Fruit fly (Drosophila melanogaster) whole organism, embryonic: ENCODE data around the gene CG43230.

ENCODE experiments used
- Aef1 ChIP-seq: fragments of 200-800 bp; sonication (Bioruptor generic); IDR thresholded peaks from 3 replicates; pipeline ENCODE4 v1.3.6; 2022; ENCODE audit warnings: missing biosample characterization, missing genetic modification characterization
- B-H1 ChIP-seq: fragments of 200-800 bp; sonication (Bioruptor generic); IDR thresholded peaks from 3 replicates; pipeline ENCODE4 v1.3.6; 2022; ENCODE audit warnings: missing biosample characterization, missing genetic modification characterization
- Bteb2 ChIP-seq: fragments of 200-800 bp; sonication (Bioruptor generic); optimal IDR thresholded peaks from 2 replicates; lab custom pipeline; 2016; ENCODE audit warnings: missing biosample characterization, missing genetic modification characterization
- CG10147 ChIP-seq: fragments of 200-800 bp; sonication (Bioruptor generic); optimal IDR thresholded peaks from 2 replicates; lab custom pipeline; 2019; ENCODE audit warnings: missing biosample characterization, mild to moderate bottlenecking, missing genetic modification characterization, moderate library complexity
- CG10462 ChIP-seq: fragments of 200-800 bp; sonication (Bioruptor generic); optimal IDR thresholded peaks from 2 replicates; lab custom pipeline; 2016; ENCODE audit warnings: missing biosample characterization, missing genetic modification characterization
- CG10565 ChIP-seq: fragments of 200-800 bp; sonication (Bioruptor generic); optimal IDR thresholded peaks from 3 replicates; lab custom pipeline; 2016; ENCODE audit warnings: missing biosample characterization, mild to moderate bottlenecking, missing genetic modification characterization
- CG13424 ChIP-seq: fragments of 200-800 bp; sonication (Bioruptor generic); optimal IDR thresholded peaks from 2 replicates; lab custom pipeline; 2019; ENCODE audit warnings: missing biosample characterization, mild to moderate bottlenecking, missing genetic modification characterization, moderate library complexity
- CG14441 ChIP-seq: fragments of 200-800 bp; sonication (Bioruptor generic); IDR thresholded peaks from 2 replicates; pipeline ENCODE4 v1.3.6; 2022; ENCODE audit warnings: missing biosample characterization, missing genetic modification characterization
- CG15269 ChIP-seq: fragments of 200-800 bp; sonication (Bioruptor generic); optimal IDR thresholded peaks from 2 replicates; lab custom pipeline; 2018; ENCODE audit warnings: missing biosample characterization, mild to moderate bottlenecking, missing genetic modification characterization, moderate library complexity
- CG18599 ChIP-seq: fragments of 200-800 bp; sonication (Bioruptor generic); optimal IDR thresholded peaks from 3 replicates; lab custom pipeline; 2017; ENCODE audit warnings: missing biosample characterization, missing genetic modification characterization, mild to moderate bottlenecking, moderate library complexity, missing genetic modification reagents
- CG2120 ChIP-seq: fragments of 200-800 bp; sonication (Bioruptor generic); optimal IDR thresholded peaks from 3 replicates; lab custom pipeline; 2016; ENCODE audit warnings: missing biosample characterization, missing genetic modification characterization
- CG2202 ChIP-seq: fragments of 200-800 bp; sonication (Bioruptor generic); optimal IDR thresholded peaks from 2 replicates; lab custom pipeline; 2018; ENCODE audit warnings: missing biosample characterization, mild to moderate bottlenecking, missing genetic modification characterization
- CG30431 ChIP-seq: fragments of 200-800 bp; sonication (Bioruptor generic); optimal IDR thresholded peaks from 2 replicates; lab custom pipeline; 2017; ENCODE audit warnings: missing biosample characterization, missing genetic modification characterization
- CG32772 ChIP-seq: fragments of 200-800 bp; sonication (Bioruptor generic); IDR thresholded peaks from 2 replicates; pipeline ENCODE4 v1.3.6; 2022; ENCODE audit warnings: missing biosample characterization, missing genetic modification characterization
- CG33557 ChIP-seq: fragments of 200-800 bp; sonication (Bioruptor generic); optimal IDR thresholded peaks from 2 replicates; lab custom pipeline; 2019; ENCODE audit warnings: missing biosample characterization, mild to moderate bottlenecking, missing genetic modification characterization, moderate library complexity
- CG3995 ChIP-seq: fragments of 200-800 bp; sonication (Bioruptor generic); optimal IDR thresholded peaks from 3 replicates; lab custom pipeline; 2016; ENCODE audit warnings: missing biosample characterization, missing genetic modification characterization
- CG4282 ChIP-seq: fragments of 200-800 bp; sonication (Bioruptor generic); optimal IDR thresholded peaks from 2 replicates; lab custom pipeline; 2016; ENCODE audit warnings: missing biosample characterization, missing genetic modification characterization
- CG5953 ChIP-seq: fragments of 200-800 bp; sonication (Bioruptor generic); IDR thresholded peaks from 2 replicates; pipeline ENCODE4 v1.3.6; 2022; ENCODE audit warnings: missing biosample characterization, missing genetic modification characterization
- CG9437 ChIP-seq: fragments of 200-800 bp; sonication (Bioruptor generic); optimal IDR thresholded peaks from 2 replicates; lab custom pipeline; 2018; ENCODE audit warnings: missing biosample characterization, mild to moderate bottlenecking, missing genetic modification characterization
- CG9797 ChIP-seq: fragments of 200-800 bp; sonication (Bioruptor generic); optimal IDR thresholded peaks from 3 replicates; lab custom pipeline; 2018; ENCODE audit warnings: missing biosample characterization, mild to moderate bottlenecking, missing genetic modification characterization
- CTCF ChIP-seq: fragments of 200-800 bp; sonication (Bioruptor generic); optimal IDR thresholded peaks from 2 replicates; lab custom pipeline; 2017; ENCODE audit warnings: missing biosample characterization, mild to moderate bottlenecking, missing genetic modification characterization, moderate library complexity
- Dfd ChIP-seq, 2 experiments: fragments of >200 bp; optimal IDR thresholded peaks; 2 replicates each; lab custom pipeline; 2017; ENCODE audit warnings: missing biosample characterization in 2 of 2, missing genetic modification characterization in 2 of 2
- Fer3 ChIP-seq: fragments of 200-800 bp; sonication (Bioruptor generic); optimal IDR thresholded peaks from 2 replicates; lab custom pipeline; 2018; ENCODE audit warnings: missing biosample characterization, mild to moderate bottlenecking, missing genetic modification characterization, moderate library complexity
- H15 ChIP-seq: fragments of 200-800 bp; sonication (Bioruptor generic); IDR thresholded peaks from 3 replicates; pipeline ENCODE4 v1.3.6; 2022; ENCODE audit warnings: missing biosample characterization, missing genetic modification characterization
- Hr51 ChIP-seq, 2 experiments: fragments of 200-800 bp; sonication (Bioruptor generic); optimal IDR thresholded peaks; 2 replicates in 1 of 2; 3 replicates in 1 of 2; lab custom pipeline; 2016 to 2018; ENCODE audit warnings: missing biosample characterization in 2 of 2, missing genetic modification characterization in 2 of 2, mild to moderate bottlenecking in 1 of 2, moderate library complexity in 1 of 2
- Lhr ChIP-seq: fragments of 200-800 bp; sonication (Bioruptor generic); optimal IDR thresholded peaks from 3 replicates; lab custom pipeline; 2017; ENCODE audit warnings: mild to moderate bottlenecking, missing biosample characterization, missing genetic modification reagents, missing genetic modification characterization
- Mrtf ChIP-seq: fragments of 200-800 bp; sonication (Bioruptor generic); IDR thresholded peaks from 3 replicates; pipeline ENCODE4 v1.3.6; 2022; ENCODE audit warnings: missing biosample characterization, missing genetic modification characterization
- NC2α ChIP-seq: fragments of 200-800 bp; sonication (Bioruptor generic); optimal IDR thresholded peaks from 2 replicates; lab custom pipeline; 2016; ENCODE audit warnings: missing biosample characterization, missing genetic modification characterization
- Oaz ChIP-seq: fragments of 200-800 bp; sonication (Bioruptor generic); IDR thresholded peaks from 2 replicates; pipeline ENCODE4 v1.3.6; 2022; ENCODE audit warnings: missing biosample characterization, missing genetic modification characterization
- Ptx1 ChIP-seq: fragments of 200-800 bp; sonication (Bioruptor generic); IDR thresholded peaks from 2 replicates; pipeline ENCODE4 v1.3.6; 2022; ENCODE audit warnings: missing biosample characterization, missing genetic modification characterization
- Rfx ChIP-seq: fragments of 200-800 bp; sonication (Bioruptor generic); IDR thresholded peaks from 2 replicates; pipeline ENCODE4 v1.3.6; 2022; ENCODE audit warnings: missing biosample characterization, missing genetic modification characterization
- Sox102F ChIP-seq: fragments of 200-800 bp; sonication (Bioruptor generic); optimal IDR thresholded peaks from 2 replicates; lab custom pipeline; 2018; ENCODE audit warnings: missing biosample characterization, mild to moderate bottlenecking, missing genetic modification characterization, moderate library complexity
- al ChIP-seq: fragments of 200-800 bp; sonication (Bioruptor generic); IDR thresholded peaks from 2 replicates; pipeline ENCODE4 v1.3.6; 2022; ENCODE audit warnings: missing biosample characterization, missing genetic modification characterization
- ara ChIP-seq: fragments of 200-800 bp; sonication (Bioruptor generic); IDR thresholded peaks from 2 replicates; pipeline ENCODE4 v1.3.6; 2022; ENCODE audit warnings: missing biosample characterization, missing genetic modification characterization
- cas ChIP-seq: fragments of 200-800 bp; sonication (Bioruptor generic); IDR thresholded peaks from 2 replicates; pipeline ENCODE4 v1.3.6; 2022; ENCODE audit warnings: missing biosample characterization, missing genetic modification characterization
- caup ChIP-seq: fragments of 200-800 bp; sonication (Bioruptor generic); optimal IDR thresholded peaks from 3 replicates; lab custom pipeline; 2017; ENCODE audit warnings: missing biosample characterization, mild to moderate bottlenecking, missing genetic modification characterization, moderate library complexity; ENCODE audit not compliant: severe bottlenecking
- dmrt99B ChIP-seq: fragments of 200-800 bp; sonication (Bioruptor generic); optimal IDR thresholded peaks from 2 replicates; lab custom pipeline; 2018; ENCODE audit warnings: missing biosample characterization, mild to moderate bottlenecking, missing genetic modification characterization, moderate library complexity
- dysf ChIP-seq: fragments of 200-800 bp; sonication (Bioruptor generic); IDR thresholded peaks from 3 replicates; pipeline ENCODE4 v1.3.6; 2022; ENCODE audit warnings: missing biosample characterization, missing genetic modification characterization
- eve ChIP-seq, 2 experiments: fragments of >200 bp; optimal IDR thresholded peaks; 2 replicates each; lab custom pipeline; 2017; ENCODE audit warnings: missing biosample characterization in 2 of 2, missing genetic modification characterization in 2 of 2
- gro ChIP-seq: fragments of 200-800 bp; sonication (Bioruptor generic); optimal IDR thresholded peaks from 2 replicates; lab custom pipeline; 2016; ENCODE audit warnings: missing biosample characterization, missing genetic modification characterization
- gsb ChIP-seq: fragments of 200-800 bp; sonication (Bioruptor generic); IDR thresholded peaks from 2 replicates; pipeline ENCODE4 v1.3.6; 2022; ENCODE audit warnings: missing biosample characterization, missing genetic modification characterization
- lilli ChIP-seq: fragments of 200-800 bp; sonication (Bioruptor generic); optimal IDR thresholded peaks from 3 replicates; lab custom pipeline; 2016; ENCODE audit warnings: missing biosample characterization, missing genetic modification characterization
- org-1 ChIP-seq: fragments of 200-800 bp; sonication (Bioruptor generic); optimal IDR thresholded peaks from 2 replicates; lab custom pipeline; 2017; ENCODE audit warnings: missing biosample characterization, missing genetic modification characterization
- pan ChIP-seq, 4 experiments: fragments of >200 bp in 3 of 4; fragments of 200-800 bp in 1 of 4; sonication (Bioruptor generic) in 1 of 4; optimal IDR thresholded peaks in 3 of 4; IDR thresholded peaks in 1 of 4; 2 replicates each; pipeline versions ENCODE4 v1.3.6 to Lab custom; 2017 to 2022; ENCODE audit warnings: missing biosample characterization in 2 of 4, missing genetic modification characterization in 2 of 4, mixed read lengths in 1 of 4
- prd ChIP-seq, 3 experiments: fragments of >200 bp in 2 of 3; fragments of 200-800 bp in 1 of 3; sonication (Bioruptor generic) in 1 of 3; optimal IDR thresholded peaks in 2 of 3; IDR thresholded peaks in 1 of 3; 2 replicates in 2 of 3; 3 replicates in 1 of 3; pipeline versions ENCODE4 v1.3.6 to Lab custom; 2017 to 2022; ENCODE audit warnings: missing biosample characterization in 1 of 3, missing genetic modification characterization in 1 of 3
- ranshi ChIP-seq: fragments of 200-800 bp; sonication (Bioruptor generic); IDR thresholded peaks from 2 replicates; pipeline ENCODE4 v1.3.6; 2022; ENCODE audit warnings: missing biosample characterization, missing genetic modification characterization
- ro ChIP-seq: fragments of 200-800 bp; sonication (Bioruptor generic); IDR thresholded peaks from 2 replicates; pipeline ENCODE4 v1.3.6; 2022; ENCODE audit warnings: missing biosample characterization, missing genetic modification characterization
- row ChIP-seq: fragments of 200-800 bp; sonication (Bioruptor generic); IDR thresholded peaks from 3 replicates; pipeline ENCODE4 v1.3.6; 2022; ENCODE audit warnings: missing biosample characterization, missing genetic modification characterization
- so ChIP-seq: fragments of 200-800 bp; sonication (Bioruptor generic); IDR thresholded peaks from 3 replicates; pipeline ENCODE4 v1.3.6; 2022; ENCODE audit warnings: missing biosample characterization, missing genetic modification characterization
- yki ChIP-seq: fragments of >200 bp; optimal IDR thresholded peaks from 3 replicates; lab custom pipeline; 2018

CG43230 gene

dm6 chr2L:15179028-15179427, 36.0 kb upstream of the CG43230 start (continued):
- TF ChIP-seq Sox102F (GFP tag; lab: Kevin White, UChicago), result peak; percentile 7
- peak; percentile 59 for TF ChIP-seq Rfx (GFP tag; lab: Robert Waterston, UW)
- TF ChIP-seq CG32772 (GFP tag; lab: Robert Waterston, UW), result 0 out of 2 replicates have a peak, but pooled peaks have one; percentile 27
- TF ChIP-seq ranshi (GFP tag; lab: Robert Waterston, UW), result peak; percentile 4; the same call in 1 of the 2 replicates
- 0 out of 3 replicates have a peak, but pooled peaks have one; percentile 37 for TF ChIP-seq Aef1 (GFP tag; lab: Robert Waterston, UW)
- peak; percentile 79 for TF ChIP-seq CG18599 (GFP tag; lab: Kevin White, UChicago)
- TF ChIP-seq CG3995, result no peak
- no peak for TF ChIP-seq NC2α (GFP tag; lab: Kevin White, UChicago)
- TF ChIP-seq CTCF (GFP tag; lab: Kevin White, UChicago), result no peak
- peak; percentile 25 for TF ChIP-seq CG10147
- TF ChIP-seq Bteb2 (GFP tag; lab: Kevin White, UChicago), result no peak
- peak; percentile 0 for TF ChIP-seq caup (GFP tag; lab: Kevin White, UChicago)
- peak; percentile 59 for TF ChIP-seq CG2120 (GFP tag; lab: Kevin White, UChicago)
- TF ChIP-seq CG30431 (GFP tag; lab: Kevin White, UChicago), result no peak
- TF ChIP-seq row (GFP tag; lab: Robert Waterston, UW), result peak; percentile 56; the same call in 2 of the 3 replicates
- no peak for TF ChIP-seq gro (GFP tag; lab: Kevin White, UChicago)
- peak in 1 of 2 experiments; percentile 40 for TF ChIP-seq Hr51 (GFP tag; optimal IDR thresholded peaks at IDR 0.05; lab: Kevin White, UChicago)
- TF ChIP-seq cas (GFP tag; lab: Robert Waterston, UW), result 0 out of 2 replicates have a peak, but pooled peaks have one; percentile 11
- TF ChIP-seq org-1 (GFP tag; lab: Kevin White, UChicago), result no peak
- TF ChIP-seq dysf (GFP tag; lab: Robert Waterston, UW), result peak; percentile 55; the same call in 1 of the 3 replicates
- TF ChIP-seq eve (GFP tag; optimal IDR thresholded peaks at IDR 0.05; lab: Kevin White, UChicago), result no peak
- TF ChIP-seq CG33557, result no peak
- peak; percentile 43 for TF ChIP-seq dmrt99B
- 0 out of 2 replicates have a peak, but pooled peaks have one; percentile 7 for TF ChIP-seq Oaz
- no peak for TF ChIP-seq CG10565 (GFP tag; lab: Kevin White, UChicago)
- TF ChIP-seq gsb (GFP tag; lab: Robert Waterston, UW), result no peak
- no peak for TF ChIP-seq CG9437 (GFP tag; lab: Kevin White, UChicago)
- peak; percentile 28; the same call in 1 of the 2 replicates for TF ChIP-seq ara
- peak; percentile 18 for TF ChIP-seq CG13424 (tag; lab: Kevin White, UChicago)
- no peak for TF ChIP-seq CG10462 (GFP tag; lab: Kevin White, UChicago)
- no peak for TF ChIP-seq ro (GFP tag; lab: Robert Waterston, UW)
- TF ChIP-seq prd (optimal IDR thresholded peaks at IDR 0.05; lab: Kevin White, UChicago), result no peak
- TF ChIP-seq prd (GFP tag; IDR thresholded peaks at IDR 0.05; lab: Robert Waterston, UW), result peak; percentile 58; the same call in 2 of the 3 replicates
- peak; percentile 48; the same call in 1 of the 2 replicates for TF ChIP-seq CG14441 (GFP tag; lab: Robert Waterston, UW)
- peak; percentile 32 for TF ChIP-seq CG15269 (tag; lab: Kevin White, UChicago)
- TF ChIP-seq Lhr, result no peak
- no peak for TF ChIP-seq pan (optimal IDR thresholded peaks at IDR 0.05; lab: Kevin White, UChicago)
- peak in 1 of 2 experiments; percentile 58 for TF ChIP-seq pan (GFP tag; optimal IDR thresholded peaks at IDR 0.05 in 1 of 2, IDR thresholded peaks at IDR 0.05 in 1 of 2)
- TF ChIP-seq B-H1 (GFP tag; lab: Robert Waterston, UW), result peak; percentile 33; the same call in 1 of the 3 replicates
- no peak for TF ChIP-seq Mrtf (GFP tag; lab: Robert Waterston, UW)
- TF ChIP-seq Dfd (GFP tag; optimal IDR thresholded peaks at IDR 0.05; lab: Kevin White, UChicago), result no peak
- TF ChIP-seq lilli, result no peak
- no peak for TF ChIP-seq CG9797 (GFP tag; lab: Kevin White, UChicago)
- no peak for TF ChIP-seq CG2202
- TF ChIP-seq Ptx1 (GFP tag; lab: Robert Waterston, UW), result peak; percentile 39
- peak; percentile 36; the same call in 1 of the 3 replicates for TF ChIP-seq H15
- TF ChIP-seq so, result peak; percentile 60; the same call in 1 of the 3 replicates
- TF ChIP-seq CG4282 (GFP tag; lab: Kevin White, UChicago), result no peak
- no peak for TF ChIP-seq yki
- TF ChIP-seq Fer3 (tag; lab: Kevin White, UChicago), result peak; percentile 52
- no peak for TF ChIP-seq al
- no peak for TF ChIP-seq CG5953 (GFP tag; lab: Robert Waterston, UW)
